Fruit fly (Drosophila melanogaster) whole organism, pupa: ENCODE measurements around the gene eIF3g1.
A peak's percentile ranks its signal among the peaks of the same experiment; 100 is the strongest.

ENCODE experiments used
- CG10348 ChIP-seq: fragments of 200-800 bp; sonication (Bioruptor generic); IDR thresholded peaks from 2 replicates; pipeline ENCODE4 v1.3.6; 2022; ENCODE audit warnings: missing biosample characterization, missing genetic modification characterization
- CG12605 ChIP-seq: fragments of 200-800 bp; sonication (Bioruptor generic); IDR thresholded peaks from 2 replicates; pipeline ENCODE4 v1.3.6; 2022; ENCODE audit warnings: missing biosample characterization, missing genetic modification characterization
- CG13204 ChIP-seq: fragments of 200-800 bp; sonication (Bioruptor generic); optimal IDR thresholded peaks from 2 replicates; lab custom pipeline; 2018; ENCODE audit warnings: missing biosample characterization, mild to moderate bottlenecking, missing genetic modification characterization, moderate library complexity
- CG14655 ChIP-seq: fragments of 200-800 bp; sonication (Bioruptor generic); optimal IDR thresholded peaks from 3 replicates; lab custom pipeline; 2017; ENCODE audit warnings: mild to moderate bottlenecking, missing biosample characterization, missing genetic modification reagents, missing genetic modification characterization
- CG15710 ChIP-seq: fragments of 200-800 bp; sonication (Bioruptor generic); optimal IDR thresholded peaks from 2 replicates; lab custom pipeline; 2018; ENCODE audit warnings: missing biosample characterization, mild to moderate bottlenecking, missing genetic modification characterization, moderate library complexity
- CG17806 ChIP-seq: fragments of 200-800 bp; sonication (Bioruptor generic); optimal IDR thresholded peaks from 2 replicates; lab custom pipeline; 2018; ENCODE audit warnings: missing biosample characterization, mild to moderate bottlenecking, missing genetic modification characterization, moderate library complexity
- CG32121 ChIP-seq: fragments of 200-800 bp; sonication (Bioruptor generic); IDR thresholded peaks from 2 replicates; pipeline ENCODE4 v1.3.6; 2022; ENCODE audit warnings: missing biosample characterization, missing genetic modification characterization
- CG34367 ChIP-seq: fragments of 200-800 bp; sonication (Bioruptor generic); optimal IDR thresholded peaks from 2 replicates; lab custom pipeline; 2018; ENCODE audit warnings: missing biosample characterization, mild to moderate bottlenecking, missing genetic modification characterization
- CG4496 ChIP-seq: fragments of 200-800 bp; sonication (Bioruptor generic); IDR thresholded peaks from 3 replicates; pipeline ENCODE4 v1.3.6; 2022; ENCODE audit warnings: missing biosample characterization, missing genetic modification characterization
- CG8159 ChIP-seq: fragments of 200-800 bp; sonication (Bioruptor generic); optimal IDR thresholded peaks from 3 replicates; lab custom pipeline; 2018; ENCODE audit warnings: missing biosample characterization, mild to moderate bottlenecking, missing genetic modification characterization, moderate library complexity
- CG8301 ChIP-seq: fragments of 200-800 bp; sonication (Bioruptor generic); optimal IDR thresholded peaks from 2 replicates; lab custom pipeline; 2018; ENCODE audit warnings: missing biosample characterization, mild to moderate bottlenecking, missing genetic modification characterization
- CG9948 ChIP-seq: fragments of 200-800 bp; sonication (Bioruptor generic); optimal IDR thresholded peaks from 2 replicates; lab custom pipeline; 2018; ENCODE audit warnings: missing biosample characterization, mild to moderate bottlenecking, missing genetic modification characterization, moderate library complexity
- D1 ChIP-seq: fragments of 200-800 bp; sonication (Bioruptor generic); optimal IDR thresholded peaks from 2 replicates; lab custom pipeline; 2018; ENCODE audit warnings: missing biosample characterization, mild to moderate bottlenecking, missing genetic modification characterization, moderate library complexity
- EcR ChIP-seq: fragments of 200-800 bp; sonication (Bioruptor generic); optimal IDR thresholded peaks from 3 replicates; lab custom pipeline; 2019; ENCODE audit warnings: missing biosample characterization, missing genetic modification characterization, mild to moderate bottlenecking, moderate library complexity, missing genetic modification reagents
- Ets98B ChIP-seq: fragments of 200-800 bp; sonication (Bioruptor generic); IDR thresholded peaks from 2 replicates; pipeline ENCODE4 v1.3.6; 2022; ENCODE audit warnings: missing biosample characterization, missing genetic modification characterization
- Pif1A ChIP-seq: fragments of 200-800 bp; sonication (Bioruptor generic); optimal IDR thresholded peaks from 3 replicates; lab custom pipeline; 2016; ENCODE audit warnings: missing biosample characterization, missing genetic modification characterization
- Pif1B ChIP-seq: fragments of 200-800 bp; sonication (Bioruptor generic); optimal IDR thresholded peaks from 3 replicates; lab custom pipeline; 2016; ENCODE audit warnings: missing biosample characterization, missing genetic modification characterization
- Snoo ChIP-seq: fragments of 200-800 bp; sonication (Bioruptor generic); optimal IDR thresholded peaks from 3 replicates; lab custom pipeline; 2017; ENCODE audit warnings: missing biosample characterization, mild to moderate bottlenecking, missing genetic modification characterization, inconsistent platforms
- fd96Ca ChIP-seq: fragments of 200-800 bp; sonication (Bioruptor generic); IDR thresholded peaks from 3 replicates; pipeline ENCODE4 v1.3.6; 2022; ENCODE audit warnings: missing biosample characterization, missing genetic modification characterization
- gl ChIP-seq: fragments of 200-800 bp; sonication (Bioruptor generic); optimal IDR thresholded peaks from 2 replicates; lab custom pipeline; 2018; ENCODE audit warnings: missing biosample characterization, mild to moderate bottlenecking, missing genetic modification characterization
- rn ChIP-seq: fragments of 200-800 bp; sonication (Bioruptor generic); IDR thresholded peaks from 2 replicates; pipeline ENCODE4 v1.3.6; 2022; ENCODE audit warnings: missing biosample characterization, missing genetic modification characterization

Gene eIF3g1

DNA sequence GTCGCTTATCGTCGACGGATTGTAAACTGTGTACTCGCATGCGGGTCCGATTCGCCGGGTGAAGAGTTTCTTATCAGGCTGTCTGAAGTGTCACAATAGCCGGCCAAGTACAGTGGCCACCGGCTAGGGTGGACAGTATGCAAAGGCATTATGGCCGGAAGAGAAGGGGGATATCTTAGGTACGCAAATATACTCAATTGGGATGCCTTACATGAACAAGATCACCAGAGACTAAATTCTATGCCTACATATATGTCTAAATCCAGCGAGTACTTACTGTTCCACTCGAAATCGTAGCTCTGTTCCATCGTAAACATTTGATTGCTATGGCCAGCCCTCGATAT, 16.4 kb downstream of the eIF3g1 start:
- TF ChIP-seq CG10348 (GFP tag; lab: Robert Waterston, UW) (peak; percentile 72), CG14655 (GFP tag; lab: Kevin White, UChicago) (no peak), CG15710 (tag; lab: Kevin White, UChicago) (peak; percentile 86), CG32121 (GFP tag; lab: Robert Waterston, UW) (peak; percentile 93), Pif1A (no peak), Ets98B (GFP tag; lab: Robert Waterston, UW) (peak; percentile 94), CG13204 (peak; percentile 49), rn (peak; percentile 81), CG8301 (tag; lab: Kevin White, UChicago) (peak; percentile 85), CG4496 (peak; percentile 97), EcR (GFP tag; lab: Kevin White, UChicago) (peak; percentile 81), D1 (tag; lab: Kevin White, UChicago) (no peak), CG17806 (tag; lab: Kevin White, UChicago) (peak; percentile 83), gl (peak; percentile 72), CG9948 (tag; lab: Kevin White, UChicago) (peak; percentile 77), Pif1B (no peak), CG12605 (GFP tag; lab: Robert Waterston, UW) (peak; percentile 92), CG34367 (tag; lab: Kevin White, UChicago) (peak; percentile 82), Snoo (tag; lab: Kevin White, UChicago) (peak; percentile 94), fd96Ca (peak; percentile 97), CG8159 (tag; lab: Kevin White, UChicago) (peak; percentile 89)

DNA sequence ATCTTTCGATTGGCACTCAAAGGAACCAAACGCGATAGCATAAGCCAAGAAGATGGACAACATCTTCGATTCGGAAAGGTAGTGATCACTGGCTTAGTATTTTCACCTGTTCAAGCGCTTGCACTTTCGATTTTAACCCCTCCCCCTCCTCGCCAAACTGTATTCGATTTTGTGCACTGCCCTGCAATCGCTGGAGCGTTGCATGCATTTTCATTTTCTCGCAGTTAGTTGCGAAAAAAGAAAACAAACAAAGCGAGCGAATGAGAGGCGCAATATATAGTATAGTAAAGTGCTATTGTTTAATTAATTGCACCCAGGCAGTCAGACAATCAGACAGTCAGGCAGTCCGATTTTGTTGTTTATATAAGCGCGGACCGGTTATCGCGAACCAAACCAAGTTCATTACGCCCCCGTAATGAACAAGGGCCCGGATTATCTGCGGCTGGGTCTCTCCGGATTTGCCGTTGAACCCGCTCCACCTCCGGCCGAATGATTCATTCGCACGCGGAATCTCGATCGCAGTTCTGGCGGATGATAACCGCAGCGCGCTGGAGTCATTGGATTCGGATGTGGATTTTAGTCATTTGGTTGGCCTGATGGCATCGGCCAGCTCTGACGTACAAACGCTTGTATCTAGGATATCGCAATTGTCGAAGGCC, 16.9 kb downstream of the eIF3g1 start:
- TF ChIP-seq gl (no peak), CG13204 (no peak), EcR (GFP tag; lab: Kevin White, UChicago) (peak; percentile 96)
- TF ChIP-seq, all 21 proteins: peak for 1

- peak; percentile 8; the same call in 1 of the 3 replicates for TF ChIP-seq fd96Ca
- no peak for TF ChIP-seq CG9948 (tag; lab: Kevin White, UChicago)
- TF ChIP-seq Pif1B, result no peak
- TF ChIP-seq, all 21 proteins: peak for 1
These were observed 17.9 kb downstream of the eIF3g1 start for dm6 chrX:2592243-2592642.

DNA sequence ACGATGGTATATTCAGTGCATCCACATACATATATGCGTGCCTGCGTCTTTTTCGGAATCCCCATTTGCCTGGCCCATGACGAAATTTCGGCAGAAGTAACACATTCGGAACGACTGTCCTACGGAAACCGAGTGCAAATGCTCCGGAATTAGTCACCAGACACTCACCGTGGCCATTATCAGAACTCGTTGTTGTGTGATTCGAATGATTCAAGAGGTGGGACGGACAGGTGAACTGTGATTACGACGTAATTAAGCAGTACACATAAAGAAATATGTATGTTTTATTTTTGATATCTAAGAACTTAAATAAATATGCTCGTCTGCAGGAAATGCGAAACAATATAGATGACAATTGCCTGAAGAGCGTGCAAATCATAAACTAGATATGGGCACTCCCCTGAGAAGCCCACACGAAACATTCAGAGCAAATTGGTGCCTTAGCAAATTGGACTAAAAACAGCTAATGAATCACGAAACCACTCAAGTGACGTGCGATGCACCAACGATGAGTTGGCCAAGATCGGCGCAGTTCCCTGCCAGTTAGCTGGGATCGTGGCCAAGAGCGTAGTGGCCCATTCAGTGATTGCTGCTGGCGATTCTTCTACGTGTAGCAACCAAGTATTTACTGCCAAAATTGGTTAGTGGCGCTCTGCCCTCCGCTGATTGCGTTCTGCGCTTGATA, 18.7 kb downstream of the eIF3g1 start:
- TF ChIP-seq rn (no peak), Pif1B (no peak), CG8159 (tag; lab: Kevin White, UChicago) (no peak), CG8301 (tag; lab: Kevin White, UChicago) (no peak), gl (no peak)

dm6 chrX:2590607-2591006, 19.5 kb downstream of the eIF3g1 start:
- TF ChIP-seq EcR (GFP tag; lab: Kevin White, UChicago) (peak; percentile 46), Snoo (tag; lab: Kevin White, UChicago) (no peak), CG13204 (no peak), CG15710 (tag; lab: Kevin White, UChicago) (no peak), CG14655 (GFP tag; lab: Kevin White, UChicago) (no peak), fd96Ca (no peak), CG34367 (tag; lab: Kevin White, UChicago) (no peak), CG8159 (tag; lab: Kevin White, UChicago) (no peak)

- TF ChIP-seq fd96Ca (peak; percentile 98), CG10348 (GFP tag; lab: Robert Waterston, UW) (peak; percentile 83), Snoo (tag; lab: Kevin White, UChicago) (peak; percentile 91), CG14655 (GFP tag; lab: Kevin White, UChicago) (peak; percentile 85), CG13204 (no peak), Pif1A (peak; percentile 93), Pif1B (peak; percentile 89), CG32121 (GFP tag; lab: Robert Waterston, UW) (peak; percentile 96), CG34367 (tag; lab: Kevin White, UChicago) (peak; percentile 69), CG8159 (tag; lab: Kevin White, UChicago) (peak; percentile 76), rn (peak; percentile 90), CG9948 (tag; lab: Kevin White, UChicago) (peak; percentile 80), D1 (tag; lab: Kevin White, UChicago) (peak; percentile 43), CG15710 (tag; lab: Kevin White, UChicago) (peak; percentile 79), EcR (GFP tag; lab: Kevin White, UChicago) (no peak), CG12605 (GFP tag; lab: Robert Waterston, UW) (peak; percentile 90), CG17806 (tag; lab: Kevin White, UChicago) (peak; percentile 71), CG4496 (peak; percentile 98), Ets98B (GFP tag; lab: Robert Waterston, UW) (peak; percentile 97), CG8301 (tag; lab: Kevin White, UChicago) (peak; percentile 90), gl (peak; percentile 32)
These were observed 20.6 kb downstream of the eIF3g1 start for dm6 chrX:2589446-2590038.
